Worm (Caenorhabditis elegans) whole organism, late embryonic: ENCODE results near the gene ZC317.7.

Source experiments
- C38D4.7 ChIP-seq: fragments of 200-800 bp; sonication (Bioruptor generic); optimal IDR thresholded peaks from 2 replicates; lab custom pipeline; 2018; ENCODE audit warnings: mild to moderate bottlenecking, missing genetic modification characterization, moderate library complexity, missing compliant biosample characterization
- K09A11.1 ChIP-seq: sonication (generic microtip); optimal IDR thresholded peaks from 2 replicates; lab custom pipeline; 2017; ENCODE audit warnings: antibody characterized with exemption, mild to moderate bottlenecking, missing genetic modification characterization, missing compliant biosample characterization; ENCODE audit not compliant: insufficient read depth
- ahr-1 ChIP-seq: sonication (generic microtip); optimal IDR thresholded peaks from 2 replicates; lab custom pipeline; 2016; ENCODE audit warnings: missing genetic modification characterization, missing compliant biosample characterization
- ama-1 ChIP-seq: fragments of 150-350 bp; optimal IDR thresholded peaks from 2 replicates; lab custom pipeline; 2014
- ceh-14 ChIP-seq: sonication (generic microtip); optimal IDR thresholded peaks from 2 replicates; lab custom pipeline; 2016; ENCODE audit warnings: missing genotype, missing genetic modification characterization, missing compliant biosample characterization
- ceh-19 ChIP-seq: fragments of 200-800 bp; sonication (Bioruptor generic); optimal IDR thresholded peaks from 2 replicates; lab custom pipeline; 2018; ENCODE audit warnings: mild to moderate bottlenecking, missing genetic modification characterization, missing compliant biosample characterization
- ceh-24 ChIP-seq: sonication (generic microtip); optimal IDR thresholded peaks from 2 replicates; lab custom pipeline; 2016; ENCODE audit warnings: mild to moderate bottlenecking, missing genetic modification characterization, missing compliant biosample characterization
- ceh-34 ChIP-seq: sonication (generic microtip); optimal IDR thresholded peaks from 2 replicates; lab custom pipeline; 2016; ENCODE audit warnings: mild to moderate bottlenecking, missing genetic modification characterization, missing compliant biosample characterization
- ceh-9 ChIP-seq: sonication (generic microtip); optimal IDR thresholded peaks from 2 replicates; lab custom pipeline; 2016; ENCODE audit warnings: mild to moderate bottlenecking, missing genetic modification characterization, inconsistent platforms, missing compliant biosample characterization
- dmd-4 ChIP-seq: sonication (generic microtip); optimal IDR thresholded peaks from 2 replicates; lab custom pipeline; 2016; ENCODE audit warnings: borderline replicate concordance, missing genetic modification characterization, missing compliant biosample characterization
- dve-1 ChIP-seq: sonication (generic microtip); optimal IDR thresholded peaks from 2 replicates; lab custom pipeline; 2017; ENCODE audit warnings: antibody characterized with exemption, mild to moderate bottlenecking, missing genetic modification characterization, missing compliant biosample characterization
- elt-2 ChIP-seq: sonication (generic microtip); optimal IDR thresholded peaks from 2 replicates; lab custom pipeline; 2016; ENCODE audit warnings: missing genetic modification reagents, missing genetic modification characterization, missing compliant biosample characterization
- elt-4 ChIP-seq: sonication (generic microtip); optimal IDR thresholded peaks from 2 replicates; lab custom pipeline; 2016; ENCODE audit warnings: missing genetic modification characterization, missing compliant biosample characterization
- fkh-10 ChIP-seq: fragments of 150-350 bp; optimal IDR thresholded peaks from 2 replicates; lab custom pipeline; 2014; ENCODE audit warnings: missing biosample characterization, missing genetic modification reagents, missing genetic modification characterization
- fkh-6 ChIP-seq: sonication (generic microtip); optimal IDR thresholded peaks from 2 replicates; lab custom pipeline; 2016; ENCODE audit warnings: missing genetic modification characterization, missing compliant biosample characterization
- hlh-15 ChIP-seq: sonication (generic microtip); optimal IDR thresholded peaks from 2 replicates; lab custom pipeline; 2016; ENCODE audit warnings: missing genetic modification characterization, missing compliant biosample characterization
- hlh-30 ChIP-seq: sonication (generic microtip); optimal IDR thresholded peaks from 2 replicates; lab custom pipeline; 2017; ENCODE audit warnings: antibody characterized with exemption, missing genetic modification characterization, missing compliant biosample characterization; ENCODE audit not compliant: insufficient read depth
- hlh-6 ChIP-seq: sonication (generic microtip); optimal IDR thresholded peaks from 2 replicates; lab custom pipeline; 2016; ENCODE audit warnings: missing genotype, missing genetic modification characterization, missing compliant biosample characterization
- madf-2 ChIP-seq: sonication (generic microtip); optimal IDR thresholded peaks from 2 replicates; lab custom pipeline; 2017; ENCODE audit warnings: missing genetic modification characterization, missing compliant biosample characterization
- odd-2 ChIP-seq: sonication (generic microtip); optimal IDR thresholded peaks from 2 replicates; lab custom pipeline; 2017; ENCODE audit warnings: antibody characterized with exemption, mild to moderate bottlenecking, missing genetic modification characterization, missing compliant biosample characterization
- pat-9 ChIP-seq: fragments of 200-800 bp; sonication (Bioruptor generic); optimal IDR thresholded peaks from 2 replicates; lab custom pipeline; 2018; ENCODE audit warnings: mild to moderate bottlenecking, missing genetic modification characterization, moderate library complexity, missing compliant biosample characterization
- pha-4 ChIP-seq: fragments of 150-350 bp; optimal IDR thresholded peaks from 2 replicates; lab custom pipeline; 2018; ENCODE audit warnings: missing biosample characterization, missing genetic modification reagents, missing genetic modification characterization
- pqm-1 ChIP-seq: sonication (generic microtip); optimal IDR thresholded peaks from 2 replicates; lab custom pipeline; 2016; ENCODE audit warnings: missing genetic modification characterization, missing compliant biosample characterization
- ref-2 ChIP-seq: sonication (generic microtip); optimal IDR thresholded peaks from 2 replicates; lab custom pipeline; 2016; ENCODE audit warnings: missing genetic modification characterization, missing compliant biosample characterization
- sox-2 ChIP-seq: fragments of 200-800 bp; sonication (Bioruptor generic); IDR thresholded peaks from 2 replicates; pipeline ENCODE4 v1.3.6; 2022; ENCODE audit warnings: missing genetic modification reagents, missing genetic modification characterization, missing compliant biosample characterization
- tbx-7 ChIP-seq: sonication (generic microtip); optimal IDR thresholded peaks from 2 replicates; lab custom pipeline; 2016; ENCODE audit warnings: missing genotype, missing genetic modification characterization, missing compliant biosample characterization
- ttx-3 ChIP-seq: sonication (generic microtip); optimal IDR thresholded peaks from 2 replicates; lab custom pipeline; 2016; ENCODE audit warnings: missing genetic modification reagents, missing genetic modification characterization, missing compliant biosample characterization
- unc-3 ChIP-seq, 2 experiments: fragments of 200-800 bp in 1 of 2; sonication (Bioruptor generic) in 1 of 2; sonication (generic microtip) in 1 of 2; conservative IDR thresholded peaks in 1 of 2; optimal IDR thresholded peaks in 1 of 2; 2 replicates each; pipeline versions ENCODE4 v1.3.6 to Lab custom; 2016 to 2022; ENCODE audit warnings: missing compliant biosample characterization in 2 of 2, missing genetic modification characterization in 2 of 2, missing genetic modification reagents in 1 of 2
- unc-42 ChIP-seq: sonication (generic microtip); optimal IDR thresholded peaks from 2 replicates; lab custom pipeline; 2016; ENCODE audit warnings: missing genotype, missing genetic modification characterization, missing compliant biosample characterization
- unc-86 ChIP-seq: sonication (generic microtip); optimal IDR thresholded peaks from 2 replicates; lab custom pipeline; 2016; ENCODE audit warnings: missing genetic modification characterization, missing compliant biosample characterization
- zip-5 ChIP-seq: sonication (generic microtip); optimal IDR thresholded peaks from 2 replicates; lab custom pipeline; 2016; ENCODE audit warnings: missing genetic modification characterization, missing compliant biosample characterization
- ztf-16 ChIP-seq: sonication (generic microtip); optimal IDR thresholded peaks from 2 replicates; lab custom pipeline; 2017; ENCODE audit warnings: missing genetic modification characterization, missing compliant biosample characterization

Gene ZC317.7

ce11 chrV:5490205-5490604, 19.4 kb upstream of the ZC317.7 start, which contains the start of gene T05C3.6:
TSS of gene T05C3.6 (plus strand) at chrV:5490445.
- TF ChIP-seq ceh-14 (no peak), unc-3 (GFP tag; conservative IDR thresholded peaks at IDR 0.05; lab: Robert Waterston, UW) (no peak), unc-3 (tag; optimal IDR thresholded peaks at IDR 0.05; lab: Kevin White, UChicago) (no peak), ceh-34 (tag; lab: Kevin White, UChicago) (no peak), fkh-10 (GFP tag; lab: Kevin White, UChicago) (no peak), ama-1 (lab: Kevin White, UChicago) (no peak), pha-4 (tag; lab: Kevin White, UChicago) (no peak), hlh-6 (tag; lab: Kevin White, UChicago) (no peak)

ce11 chrV:5488766-5489165, 17.9 kb upstream of the ZC317.7 start, which contains the start of gene grl-18:
TSS of gene grl-18 (minus strand) at chrV:5488866.
- TF ChIP-seq ttx-3 (no peak), ceh-9 (tag; lab: Kevin White, UChicago) (no peak), elt-2 (no peak), tbx-7 (tag; lab: Kevin White, UChicago) (no peak), dmd-4 (tag; lab: Kevin White, UChicago) (no peak), K09A11.1 (tag; lab: Kevin White, UChicago) (no peak), ceh-14 (no peak), hlh-15 (tag; lab: Kevin White, UChicago) (no peak), unc-86 (tag; lab: Kevin White, UChicago) (no peak), C38D4.7 (GFP tag; lab: Kevin White, UChicago) (no peak), ahr-1 (tag; lab: Kevin White, UChicago) (no peak), ceh-19 (GFP tag; lab: Kevin White, UChicago) (no peak), pat-9 (tag; lab: Kevin White, UChicago) (no peak), sox-2 (GFP tag; lab: Robert Waterston, UW) (no peak)

DNA sequence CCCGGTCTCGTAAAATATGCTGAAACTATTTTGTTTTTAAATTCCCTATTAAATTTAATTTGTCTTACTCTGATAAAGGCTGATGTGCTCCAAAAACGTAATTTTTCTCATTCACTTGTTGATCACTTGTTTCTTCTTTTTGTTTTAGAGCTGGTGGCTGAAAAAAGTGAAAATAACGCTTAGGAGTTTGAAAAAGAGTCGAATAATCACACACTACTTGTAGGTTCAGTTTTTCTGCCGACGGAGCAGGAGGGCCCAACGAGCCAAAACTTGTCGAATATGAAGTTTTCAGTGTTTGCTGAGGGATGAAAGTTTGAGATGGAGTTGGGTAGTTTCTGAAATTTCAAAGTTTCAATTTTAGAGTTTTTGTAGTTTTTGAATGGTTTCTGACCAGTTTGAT, 16.4 kb upstream of the ZC317.7 start:
- TF ChIP-seq ceh-9 (tag; lab: Kevin White, UChicago): no peak
- no peak for TF ChIP-seq pqm-1 (tag; lab: Kevin White, UChicago)
- no peak for TF ChIP-seq zip-5
- TF ChIP-seq hlh-30 (tag; lab: Kevin White, UChicago): no peak
- TF ChIP-seq unc-42: no peak
- no peak for TF ChIP-seq odd-2 (tag; lab: Kevin White, UChicago)
- TF ChIP-seq, all 69 proteins: peak for 0

DNA sequence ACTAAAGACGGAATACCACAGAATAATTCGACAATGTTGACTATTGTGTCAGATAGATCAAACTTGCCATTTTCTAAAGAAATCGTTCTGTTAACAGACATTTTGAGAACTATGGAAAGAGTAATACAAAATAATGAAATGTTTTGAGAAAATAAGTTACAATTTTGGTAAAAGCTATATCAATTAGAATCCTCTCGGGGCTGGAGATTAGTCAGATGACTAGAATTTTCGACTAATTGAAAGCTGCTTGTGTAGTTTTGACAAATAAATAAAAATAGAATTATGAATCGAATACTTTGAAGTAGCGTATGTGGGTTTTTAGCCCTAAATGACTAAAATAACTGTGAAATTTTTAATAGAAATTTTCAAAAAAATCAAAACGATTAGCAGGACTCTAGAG, 14.0 kb upstream of the ZC317.7 start, which contains the start of gene srg-65:
Gene srg-65, minus strand, starts transcription at position 101 of the 400 bp plus-strand sequence.
- TF ChIP-seq hlh-15 (tag; lab: Kevin White, UChicago) (no peak), ztf-16 (tag; lab: Kevin White, UChicago) (no peak), ceh-9 (tag; lab: Kevin White, UChicago) (no peak), unc-3 (GFP tag; conservative IDR thresholded peaks at IDR 0.05; lab: Robert Waterston, UW) (no peak), unc-3 (tag; optimal IDR thresholded peaks at IDR 0.05; lab: Kevin White, UChicago) (no peak), hlh-30 (tag; lab: Kevin White, UChicago) (no peak), elt-4 (tag; lab: Kevin White, UChicago) (no peak), ceh-24 (tag; lab: Kevin White, UChicago) (no peak), pqm-1 (tag; lab: Kevin White, UChicago) (no peak), madf-2 (tag; lab: Kevin White, UChicago) (no peak), ref-2 (tag; lab: Kevin White, UChicago) (no peak), fkh-6 (tag; lab: Kevin White, UChicago) (no peak)

ce11 chrV:5482315-5482714, 11.5 kb upstream of the ZC317.7 start, which contains the start of gene srg-66:
TSS of gene srg-66 (minus strand) at chrV:5482415.
- TF ChIP-seq elt-4 (tag; lab: Kevin White, UChicago) (no peak), dve-1 (tag; lab: Kevin White, UChicago) (no peak)
